Fruit fly (Drosophila melanogaster) whole organism, embryonic: ENCODE measurements around the gene Rh5.

ENCODE experiments used
- Abd-B ChIP-seq: fragments of 200-800 bp; sonication (Bioruptor generic); optimal IDR thresholded peaks from 2 replicates; lab custom pipeline; 2018; ENCODE audit warnings: missing biosample characterization, mild to moderate bottlenecking, missing genetic modification characterization, moderate library complexity
- Atf6 ChIP-seq: fragments of 200-800 bp; sonication (Bioruptor generic); IDR thresholded peaks from 2 replicates; pipeline ENCODE4 v1.3.6; 2022; ENCODE audit warnings: missing biosample characterization, missing genetic modification characterization
- CG10959 ChIP-seq: fragments of 200-800 bp; sonication (Bioruptor generic); IDR thresholded peaks from 2 replicates; pipeline ENCODE4 v1.3.6; 2022; ENCODE audit warnings: missing biosample characterization, missing genetic modification characterization
- CG12299 ChIP-seq: fragments of 200-800 bp; sonication (Bioruptor generic); optimal IDR thresholded peaks from 2 replicates; lab custom pipeline; 2018; ENCODE audit warnings: missing biosample characterization, mild to moderate bottlenecking, missing genetic modification characterization
- CG12769 ChIP-seq: fragments of 200-800 bp; sonication (Bioruptor generic); optimal IDR thresholded peaks from 2 replicates; lab custom pipeline; 2019; ENCODE audit warnings: missing biosample characterization, mild to moderate bottlenecking, missing genetic modification characterization, moderate library complexity
- CG12942 ChIP-seq: fragments of 200-800 bp; sonication (Bioruptor generic); optimal IDR thresholded peaks from 3 replicates; lab custom pipeline; 2016; ENCODE audit warnings: missing biosample characterization, missing genetic modification characterization
- CG13775 ChIP-seq: fragments of 200-800 bp; sonication (Bioruptor generic); optimal IDR thresholded peaks from 3 replicates; lab custom pipeline; 2017; ENCODE audit warnings: missing biosample characterization, mild to moderate bottlenecking, missing genetic modification characterization
- CG15269 ChIP-seq: fragments of 200-800 bp; sonication (Bioruptor generic); optimal IDR thresholded peaks from 2 replicates; lab custom pipeline; 2018; ENCODE audit warnings: missing biosample characterization, mild to moderate bottlenecking, missing genetic modification characterization, moderate library complexity
- CG17186 ChIP-seq: fragments of 200-800 bp; sonication (Bioruptor generic); optimal IDR thresholded peaks from 3 replicates; lab custom pipeline; 2017; ENCODE audit warnings: missing biosample characterization, missing genetic modification reagents, missing genetic modification characterization
- CG33213 ChIP-seq: fragments of 200-800 bp; sonication (Bioruptor generic); optimal IDR thresholded peaks from 3 replicates; lab custom pipeline; 2016; ENCODE audit warnings: missing biosample characterization, missing genetic modification characterization
- CG4404 ChIP-seq: fragments of 200-800 bp; sonication (Bioruptor generic); IDR thresholded peaks from 2 replicates; pipeline ENCODE4 v1.3.6; 2022; ENCODE audit warnings: missing biosample characterization, missing genetic modification characterization
- CG5180 ChIP-seq: fragments of 200-800 bp; sonication (Bioruptor generic); optimal IDR thresholded peaks from 3 replicates; lab custom pipeline; 2017; ENCODE audit warnings: missing biosample characterization, missing genetic modification characterization, mild to moderate bottlenecking, moderate library complexity, missing genetic modification reagents
- CG7987 ChIP-seq: fragments of 200-800 bp; sonication (Bioruptor generic); optimal IDR thresholded peaks from 2 replicates; lab custom pipeline; 2018; ENCODE audit warnings: missing biosample characterization, mild to moderate bottlenecking, missing genetic modification characterization, moderate library complexity
- CG8290 ChIP-seq, 3 experiments: fragments of 200-800 bp; sonication (Bioruptor generic); optimal IDR thresholded peaks; 2 replicates each; lab custom pipeline; 2016 to 2019; ENCODE audit warnings: missing biosample characterization in 3 of 3, missing genetic modification characterization in 3 of 3, mild to moderate bottlenecking in 2 of 3, moderate library complexity in 1 of 3
- CG8478 ChIP-seq: fragments of >200 bp; optimal IDR thresholded peaks from 2 replicates; lab custom pipeline; 2018
- CrebB ChIP-seq: fragments of 200-800 bp; sonication (Bioruptor generic); optimal IDR thresholded peaks from 3 replicates; lab custom pipeline; 2018; ENCODE audit warnings: missing biosample characterization, mild to moderate bottlenecking, missing genetic modification characterization
- Deaf1 ChIP-seq: fragments of 200-800 bp; optimal IDR thresholded peaks from 3 replicates; lab custom pipeline; 2019; ENCODE audit warnings: missing biosample characterization, mild to moderate bottlenecking, missing genetic modification characterization, moderate library complexity
- Dp ChIP-seq: fragments of 200-800 bp; sonication (Bioruptor generic); optimal IDR thresholded peaks from 2 replicates; lab custom pipeline; 2018; ENCODE audit warnings: missing biosample characterization, mild to moderate bottlenecking, missing genetic modification characterization, moderate library complexity
- HLHmδ ChIP-seq: fragments of 200-800 bp; sonication (Bioruptor generic); optimal IDR thresholded peaks from 2 replicates; lab custom pipeline; 2018; ENCODE audit warnings: missing biosample characterization, mild to moderate bottlenecking, missing genetic modification characterization, moderate library complexity
- HmgD ChIP-seq: fragments of 200-800 bp; sonication (Bioruptor generic); optimal IDR thresholded peaks from 3 replicates; lab custom pipeline; 2016; ENCODE audit warnings: missing biosample characterization, missing genetic modification characterization
- HmgZ ChIP-seq: fragments of 200-800 bp; sonication (Bioruptor generic); optimal IDR thresholded peaks from 2 replicates; lab custom pipeline; 2018; ENCODE audit warnings: missing biosample characterization, mild to moderate bottlenecking, missing genetic modification characterization
- Hr78 ChIP-seq, 2 experiments: fragments of 200-800 bp in 1 of 2; fragments of >200 bp in 1 of 2; sonication (Bioruptor generic) in 1 of 2; optimal IDR thresholded peaks; 2 replicates each; lab custom pipeline; 2017 to 2019; ENCODE audit warnings: missing biosample characterization in 2 of 2, missing genetic modification characterization in 2 of 2, mild to moderate bottlenecking in 1 of 2, moderate library complexity in 1 of 2
- Med ChIP-seq: fragments of 200-800 bp; sonication (Bioruptor generic); peaks from one replicate; lab custom pipeline; 2016; ENCODE audit warnings: missing biosample characterization, missing genetic modification characterization, mild to moderate bottlenecking, inconsistent platforms, moderate library complexity
- Pdp1 ChIP-seq, 2 experiments: fragments of 200-800 bp; sonication (Bioruptor generic); optimal IDR thresholded peaks; 3 replicates each; lab custom pipeline; 2016; ENCODE audit warnings: missing biosample characterization in 2 of 2, missing genetic modification characterization in 2 of 2, mild to moderate bottlenecking in 1 of 2, moderate library complexity in 1 of 2
- Trl ChIP-seq, 3 experiments: fragments of >200 bp in 2 of 3; fragments of 200-800 bp in 1 of 3; sonication (Bioruptor generic) in 1 of 3; optimal IDR thresholded peaks; 2 replicates in 1 of 3; 3 replicates in 2 of 3; lab custom pipeline; 2016 to 2017; ENCODE audit warnings: missing biosample characterization in 1 of 3, missing genetic modification characterization in 1 of 3
- Vsx1 ChIP-seq: fragments of 200-800 bp; sonication (Bioruptor generic); optimal IDR thresholded peaks from 2 replicates; lab custom pipeline; 2017; ENCODE audit warnings: missing biosample characterization, mild to moderate bottlenecking, missing genetic modification characterization, missing genetic modification reagents
- Xbp1 ChIP-seq: fragments of 200-800 bp; sonication (Bioruptor generic); optimal IDR thresholded peaks from 3 replicates; lab custom pipeline; 2016; ENCODE audit warnings: missing biosample characterization, mild to moderate bottlenecking, missing genetic modification characterization
- abd-A ChIP-seq: fragments of 200-800 bp; sonication (Bioruptor generic); optimal IDR thresholded peaks from 3 replicates; lab custom pipeline; 2019; ENCODE audit warnings: missing biosample characterization, mild to moderate bottlenecking, missing genetic modification characterization, moderate library complexity
- cwo ChIP-seq: fragments of 200-800 bp; sonication (Bioruptor generic); optimal IDR thresholded peaks from 3 replicates; lab custom pipeline; 2017; ENCODE audit warnings: missing biosample characterization, missing genetic modification characterization, mild to moderate bottlenecking, moderate library complexity, missing genetic modification reagents
- dati ChIP-seq: fragments of 200-800 bp; sonication (Bioruptor generic); IDR thresholded peaks from 2 replicates; pipeline ENCODE4 v1.3.6; 2022; ENCODE audit warnings: missing biosample characterization, missing genetic modification characterization
- en ChIP-seq: fragments of 200-800 bp; sonication (Bioruptor generic); optimal IDR thresholded peaks from 2 replicates; lab custom pipeline; 2016; ENCODE audit warnings: missing biosample characterization, missing genetic modification characterization
- exex ChIP-seq: fragments of 200-800 bp; sonication (Bioruptor generic); optimal IDR thresholded peaks from 4 replicates; lab custom pipeline; 2018; ENCODE audit warnings: missing biosample characterization, mild to moderate bottlenecking, missing genetic modification characterization, moderate library complexity
- ftz-f1 ChIP-seq: fragments of 200-800 bp; sonication (Bioruptor generic); optimal IDR thresholded peaks from 2 replicates; lab custom pipeline; 2016; ENCODE audit warnings: missing biosample characterization, missing genetic modification characterization
- jing ChIP-seq: fragments of 200-800 bp; sonication (Bioruptor generic); optimal IDR thresholded peaks from 2 replicates; lab custom pipeline; 2018; ENCODE audit warnings: missing biosample characterization, mild to moderate bottlenecking, missing genetic modification characterization
- lab ChIP-seq: fragments of 200-800 bp; sonication (Bioruptor generic); optimal IDR thresholded peaks from 3 replicates; lab custom pipeline; 2017; ENCODE audit warnings: missing biosample characterization, missing genetic modification characterization, mild to moderate bottlenecking, moderate library complexity, missing genetic modification reagents
- pnt ChIP-seq: fragments of 200-800 bp; sonication (Bioruptor generic); optimal IDR thresholded peaks from 3 replicates; lab custom pipeline; 2016; ENCODE audit warnings: missing biosample characterization, missing genetic modification characterization
- pros ChIP-seq: fragments of 200-800 bp; sonication (Bioruptor generic); optimal IDR thresholded peaks from 3 replicates; lab custom pipeline; 2019; ENCODE audit warnings: missing biosample characterization, mild to moderate bottlenecking, missing genetic modification characterization, moderate library complexity
- run ChIP-seq: fragments of 200-800 bp; sonication (Bioruptor generic); optimal IDR thresholded peaks from 3 replicates; lab custom pipeline; 2018; ENCODE audit warnings: missing biosample characterization, mild to moderate bottlenecking, missing genetic modification characterization
- salm ChIP-seq: fragments of 200-800 bp; sonication (Bioruptor generic); optimal IDR thresholded peaks from 2 replicates; lab custom pipeline; 2018; ENCODE audit warnings: missing biosample characterization, mild to moderate bottlenecking, missing genetic modification characterization
- sd ChIP-seq: fragments of 200-800 bp; sonication (Bioruptor generic); optimal IDR thresholded peaks from 3 replicates; lab custom pipeline; 2018; ENCODE audit warnings: missing biosample characterization, mild to moderate bottlenecking, missing genetic modification characterization, moderate library complexity
- sqz ChIP-seq: fragments of 200-800 bp; sonication (Bioruptor generic); optimal IDR thresholded peaks from 3 replicates; lab custom pipeline; 2018; ENCODE audit warnings: missing biosample characterization, mild to moderate bottlenecking, missing genetic modification characterization
- trem ChIP-seq: fragments of 200-800 bp; optimal IDR thresholded peaks from 3 replicates; lab custom pipeline; 2019; ENCODE audit warnings: missing biosample characterization, mild to moderate bottlenecking, missing genetic modification characterization, moderate library complexity
- ttk ChIP-seq: fragments of 200-800 bp; sonication (Bioruptor generic); IDR thresholded peaks from 2 replicates; pipeline ENCODE4 v2.1.2; 2022; ENCODE audit warnings: missing biosample characterization, missing genetic modification characterization
- wdn ChIP-seq: fragments of 200-800 bp; sonication (Bioruptor generic); IDR thresholded peaks from 2 replicates; pipeline ENCODE4 v1.3.6; 2022; ENCODE audit warnings: missing biosample characterization, missing genetic modification characterization

The Rh5 gene

dm6 chr2L:12004211-12004979 lies 3.6 kb upstream of the Rh5 start (continued):
- TF ChIP-seq CG13775 (GFP tag; lab: Kevin White, UChicago) (peak; percentile 10), abd-A (peak; percentile 97), CG33213 (peak; percentile 49), Trl (optimal IDR thresholded peaks at IDR 0.05; lab: Kevin White, UChicago) (no peak), Trl (GFP tag; optimal IDR thresholded peaks at IDR 0.05; lab: Kevin White, UChicago) (peak; percentile 79)

- TF ChIP-seq sd (tag; lab: Kevin White, UChicago) (peak; percentile 93), en (no peak), pros (peak; percentile 50), sqz (GFP tag; lab: Kevin White, UChicago) (peak; percentile 92), ttk (GFP tag; lab: Robert Waterston, UW) (no peak), dati (no peak), CG5180 (GFP tag; lab: Kevin White, UChicago) (peak; percentile 36), Atf6 (GFP tag; lab: Robert Waterston, UW) (no peak), CG12769 (peak; percentile 100), wdn (GFP tag; lab: Robert Waterston, UW) (no peak), Dp (GFP tag; lab: Kevin White, UChicago) (peak; percentile 13), CG10959 (no peak), salm (tag; lab: Kevin White, UChicago) (no peak), cwo (GFP tag; lab: Kevin White, UChicago) (peak; percentile 84), CrebB (tag; lab: Kevin White, UChicago) (peak; percentile 3), pnt (GFP tag; lab: Kevin White, UChicago) (no peak), ftz-f1 (peak; percentile 13), CG12299 (peak; percentile 13), HLHmδ (GFP tag; lab: Kevin White, UChicago) (peak; percentile 42), CG12942 (GFP tag; lab: Kevin White, UChicago) (no peak), Pdp1 (GFP tag; optimal IDR thresholded peaks at IDR 0.05; lab: Kevin White, UChicago) (peak in 1 of 2 experiments; percentile 20), HmgZ (tag; lab: Kevin White, UChicago) (peak; percentile 51), CG15269 (tag; lab: Kevin White, UChicago) (peak; percentile 41), Abd-B (GFP tag; lab: Kevin White, UChicago) (peak; percentile 81), exex (tag; lab: Kevin White, UChicago) (peak; percentile 61), trem (tag; lab: Kevin White, UChicago) (no peak), CG4404 (GFP tag; lab: Robert Waterston, UW) (no peak), CG8290 (GFP tag; optimal IDR thresholded peaks at IDR 0.05; lab: Kevin White, UChicago) (no peak), CG8290 (tag; optimal IDR thresholded peaks at IDR 0.05; lab: Kevin White, UChicago) (peak in 1 of 2 experiments; percentile 55), Vsx1 (GFP tag; lab: Kevin White, UChicago) (peak; percentile 86), HmgD (GFP tag; lab: Kevin White, UChicago) (no peak), lab (peak; percentile 14), CG17186 (GFP tag; lab: Kevin White, UChicago) (no peak), Hr78 (GFP tag; optimal IDR thresholded peaks at IDR 0.05; lab: Kevin White, UChicago) (peak in 1 of 2 experiments; percentile 99), Xbp1 (GFP tag; lab: Kevin White, UChicago) (no peak), run (peak; percentile 97), Deaf1 (tag; lab: Kevin White, UChicago) (peak; percentile 10), jing (GFP tag; lab: Kevin White, UChicago) (no peak), CG7987 (GFP tag; lab: Kevin White, UChicago) (peak; percentile 71), CG8478 (lab: Kevin White, UChicago) (no peak), Med (GFP tag; lab: Kevin White, UChicago) (peak; percentile 84)
Measured at dm6 chr2L:12005436-12006396, 2.2 kb upstream of the Rh5 start.
